Worm (Caenorhabditis elegans): Measurements from ENCODE around the gene srt-67.

The srt-67 gene

DNA sequence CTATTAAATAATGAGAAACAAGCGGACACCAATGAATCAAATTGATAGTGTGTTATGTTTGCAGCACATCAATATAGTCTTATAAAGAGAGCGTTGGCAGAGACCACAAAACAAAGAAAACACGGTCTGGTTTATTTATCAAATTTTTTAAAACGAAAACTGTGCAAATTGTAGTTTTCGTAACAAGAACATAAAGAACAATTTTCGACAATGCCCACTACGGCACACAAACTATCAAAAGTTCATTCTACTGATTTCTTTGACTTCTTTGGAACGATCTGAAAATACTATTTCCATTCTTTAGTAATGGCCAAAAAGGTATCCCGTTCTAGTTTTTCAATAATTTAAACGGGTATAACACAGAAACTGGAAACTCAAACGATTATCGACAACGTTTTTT lies 20.1 kb downstream of the srt-67 start, which contains the start of gene cest-35.2:
Gene cest-35.2, minus strand, starts transcription at position 101 of the 400 bp plus-strand sequence.
- TF ChIP-seq aly-2 (tag; optimal IDR thresholded peaks at IDR 0.05) (no peak), ceh-82 (tag; optimal IDR thresholded peaks at IDR 0.05) (no peak), elt-1 (tag; optimal IDR thresholded peaks at IDR 0.05) (no peak), egl-27 (tag; optimal IDR thresholded peaks at IDR 0.05) (no peak), nhr-76 (tag; optimal IDR thresholded peaks at IDR 0.05) (no peak), elt-2 (tag; optimal IDR thresholded peaks at IDR 0.05) (no peak), R02D3.7 (tag; optimal IDR thresholded peaks at IDR 0.05) (no peak), lin-39 (tag; optimal IDR thresholded peaks at IDR 0.05) (no peak)

DNA sequence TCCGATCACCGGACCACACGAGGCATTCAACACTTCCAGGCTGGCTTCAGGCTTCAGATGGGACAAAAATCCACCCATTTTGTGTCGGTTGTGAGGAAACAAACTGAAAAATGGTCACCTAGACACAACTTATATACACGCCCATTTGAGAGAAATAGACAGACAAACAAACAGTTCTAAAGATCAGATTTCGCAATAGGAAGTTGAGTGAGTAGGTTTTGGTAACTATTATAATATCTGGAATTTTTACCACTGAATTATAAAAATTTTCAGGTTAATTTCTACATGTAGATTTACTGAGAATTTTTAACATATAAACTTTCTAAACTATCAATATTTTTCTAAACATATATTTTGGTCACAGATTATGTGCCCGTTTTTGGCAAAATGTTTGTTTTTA lies 23.5 kb downstream of the srt-67 start, which contains the start of gene cest-32:
Gene cest-32, minus strand, starts transcription at position 115 of the 400 bp plus-strand sequence.
- TF ChIP-seq nhr-43 (tag; optimal IDR thresholded peaks at IDR 0.05; ENCODE audit: poor library complexity, severe bottlenecking), result no peak
- TF ChIP-seq pha-4 (tag; optimal IDR thresholded peaks at IDR 0.05), result peak; percentile 12

DNA sequence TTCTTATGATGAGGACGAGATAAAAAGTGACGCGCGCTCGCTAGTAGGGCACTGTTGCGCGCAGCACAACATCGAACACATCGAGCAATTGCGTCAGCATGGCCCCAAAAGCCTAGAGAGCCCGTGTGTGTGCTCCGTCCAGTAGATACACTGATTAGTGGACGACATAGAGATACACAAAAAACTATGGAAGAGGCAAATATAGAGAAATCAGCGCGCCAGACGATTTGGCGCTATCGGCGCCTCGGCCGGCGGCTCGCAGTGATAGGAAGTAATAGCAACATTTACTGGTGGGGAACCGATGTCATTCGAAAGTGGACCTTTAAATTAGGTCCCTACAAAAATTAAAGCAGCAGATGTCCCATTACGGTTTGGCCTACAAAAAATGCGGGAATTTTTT lies 28.7 kb downstream of the srt-67 start:
- no peak for TF ChIP-seq R02D3.7 (tag; optimal IDR thresholded peaks at IDR 0.05)
- TF ChIP-seq nhr-25 (tag; optimal IDR thresholded peaks at IDR 0.05), result no peak
- peak; percentile 59 for TF ChIP-seq pha-4 (tag; optimal IDR thresholded peaks at IDR 0.05)
- TF ChIP-seq nhr-12 (tag; optimal IDR thresholded peaks at IDR 0.05), result no peak

DNA sequence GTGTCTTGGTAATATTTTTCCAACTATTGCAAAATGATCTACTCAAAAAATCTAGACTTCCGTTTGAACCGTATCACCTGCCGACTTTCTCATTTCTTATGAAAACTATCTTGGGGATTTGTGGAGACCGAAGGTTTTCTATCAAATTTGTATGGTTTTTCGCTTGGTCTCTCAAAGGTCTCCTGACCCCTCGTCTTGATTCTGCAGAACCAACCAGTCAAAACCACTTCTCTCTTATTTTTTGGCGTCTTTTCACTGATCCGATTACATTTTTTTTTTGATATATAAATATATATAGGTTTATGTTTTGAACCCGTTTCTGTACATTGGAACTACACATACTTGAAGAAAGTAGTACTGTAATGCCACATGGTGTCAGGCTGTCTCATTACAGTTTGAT lies 31.6 kb downstream of the srt-67 start:
- TF ChIP-seq nhr-28 (tag; optimal IDR thresholded peaks at IDR 0.05), result no peak
- no peak for TF ChIP-seq aly-2 (tag; optimal IDR thresholded peaks at IDR 0.05)
- no peak for TF ChIP-seq fkh-2 (tag; optimal IDR thresholded peaks at IDR 0.05)
- no peak for TF ChIP-seq unc-39 (tag; optimal IDR thresholded peaks at IDR 0.05)

DNA sequence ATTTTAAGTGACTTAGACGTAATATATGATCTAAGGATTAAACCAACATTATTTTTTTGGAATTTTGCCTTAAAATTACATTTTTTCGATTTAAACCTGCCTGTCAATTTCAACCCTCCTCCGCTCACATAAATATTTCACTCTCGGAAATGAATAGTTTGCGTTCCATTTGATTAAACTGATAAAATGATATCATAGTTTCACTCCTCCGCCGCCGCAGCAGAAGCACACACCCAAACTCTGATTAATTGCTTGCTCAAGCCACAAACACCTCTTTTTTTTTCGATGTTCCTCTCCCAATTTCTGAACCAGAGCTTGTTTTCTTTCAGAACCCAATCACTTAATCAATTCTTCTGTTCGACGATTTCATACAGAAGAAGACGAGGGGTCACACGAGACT lies 34.2 kb downstream of the srt-67 start, which contains the start of gene Y49G5B.1:
Gene Y49G5B.1, plus strand, starts transcription at position 324 of the 400 bp plus-strand sequence.
- no peak for TF ChIP-seq egl-27 (tag; optimal IDR thresholded peaks at IDR 0.05)
- no peak for TF ChIP-seq nhr-76 (tag; optimal IDR thresholded peaks at IDR 0.05)
- peak; percentile 2 for TF ChIP-seq elt-2 (tag; optimal IDR thresholded peaks at IDR 0.05)
- TF ChIP-seq nhr-237 (tag; optimal IDR thresholded peaks at IDR 0.05), result no peak
- no peak for TF ChIP-seq snpc-4 (tag; optimal IDR thresholded peaks at IDR 0.05)
- no peak for TF ChIP-seq lin-39 (tag; optimal IDR thresholded peaks at IDR 0.05)
- no peak for TF ChIP-seq pha-4 (tag; optimal IDR thresholded peaks at IDR 0.05)
- TF ChIP-seq nhr-67 (tag; optimal IDR thresholded peaks at IDR 0.05), result no peak

ce11 chrV:5213674-5214073 lies 43.6 kb downstream of the srt-67 start:
- TF ChIP-seq ztf-4 (tag; optimal IDR thresholded peaks at IDR 0.05) (no peak), nfya-1 (tag; optimal IDR thresholded peaks at IDR 0.05; ENCODE audit: insufficient read depth) (peak; percentile 89)
